Worm (Caenorhabditis elegans): ENCODE measurements around the gene C02F4.5.
A peak's percentile ranks its signal among the peaks of the same experiment; 100 is the strongest.

C02F4.5 gene

DNA sequence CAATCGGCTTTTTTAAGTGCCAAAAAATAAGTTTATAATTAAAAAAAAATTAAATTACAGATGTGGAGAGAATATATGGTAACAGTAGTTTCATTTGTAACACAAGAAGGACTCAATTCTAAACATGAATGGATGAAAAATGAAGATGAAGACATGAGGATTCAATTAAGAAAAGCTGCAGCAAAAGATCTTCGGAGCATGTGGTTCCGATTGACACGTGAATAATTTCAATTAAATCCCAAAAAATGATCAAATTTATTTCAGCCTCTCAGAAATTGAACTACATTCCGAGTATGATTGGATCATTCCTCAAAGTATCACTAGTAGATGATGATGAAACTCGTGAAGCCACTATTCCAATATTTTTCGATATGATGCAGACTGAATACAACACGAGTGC is 34.5 kb downstream of the C02F4.5 start:
- TF ChIP-seq unc-39 (tag; optimal IDR thresholded peaks at IDR 0.05) (no peak), hlh-1 (tag; optimal IDR thresholded peaks at IDR 0.05) (no peak)

DNA sequence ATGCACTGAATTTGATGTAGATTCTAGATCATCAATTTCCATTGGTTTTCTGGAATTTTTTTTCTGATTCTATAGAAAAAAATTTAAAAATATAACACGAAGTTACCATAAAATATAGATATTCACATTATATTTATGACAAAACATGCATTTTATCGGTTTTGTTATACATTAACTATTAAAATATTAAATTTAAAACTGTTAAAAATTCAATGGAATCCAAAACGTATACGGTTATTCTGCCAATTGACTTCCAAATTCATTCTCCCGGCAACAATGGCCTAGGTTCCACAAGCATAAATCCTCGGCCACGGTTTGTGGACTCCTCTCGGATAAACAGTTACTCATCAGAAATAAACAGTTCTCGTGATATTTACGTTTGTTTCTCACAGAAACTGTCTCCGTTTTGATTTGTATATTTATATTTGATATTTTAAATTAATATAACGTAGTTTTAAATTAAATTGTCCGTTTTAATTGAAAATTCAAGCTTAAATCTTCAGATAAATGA is 40.3 kb downstream of the C02F4.5 start, which contains the start of the genes F01D4.5 and ced-5:
F01D4.5 (minus strand) TSS at position 51 of the 511 bp plus-strand sequence.
ced-5 (plus strand) TSS at position 504 of the 511 bp plus-strand sequence.
- TF ChIP-seq lin-13 (tag; optimal IDR thresholded peaks at IDR 0.05) (peak; percentile 33), ces-1 (GFP tag; optimal IDR thresholded peaks at IDR 0.05) (peak; percentile 39), cnd-1 (tag; optimal IDR thresholded peaks at IDR 0.05) (peak; percentile 36), mab-5 (tag; optimal IDR thresholded peaks at IDR 0.05) (no peak), snpc-4 (tag; optimal IDR thresholded peaks at IDR 0.05) (no peak), ceh-83 (GFP tag; optimal IDR thresholded peaks at IDR 0.05) (no peak), M03D4.4 (tag; optimal IDR thresholded peaks at IDR 0.05) (peak; percentile 22), mep-1 (tag; optimal IDR thresholded peaks at IDR 0.05) (peak; percentile 24), sem-2 (GFP tag; optimal IDR thresholded peaks at IDR 0.05) (no peak), nhr-2 (tag; optimal IDR thresholded peaks at IDR 0.05) (no peak), pha-4 (tag; optimal IDR thresholded peaks at IDR 0.05) (peak; percentile 25), sptf-1 (tag; optimal IDR thresholded peaks at IDR 0.05) (peak; percentile 54)

DNA sequence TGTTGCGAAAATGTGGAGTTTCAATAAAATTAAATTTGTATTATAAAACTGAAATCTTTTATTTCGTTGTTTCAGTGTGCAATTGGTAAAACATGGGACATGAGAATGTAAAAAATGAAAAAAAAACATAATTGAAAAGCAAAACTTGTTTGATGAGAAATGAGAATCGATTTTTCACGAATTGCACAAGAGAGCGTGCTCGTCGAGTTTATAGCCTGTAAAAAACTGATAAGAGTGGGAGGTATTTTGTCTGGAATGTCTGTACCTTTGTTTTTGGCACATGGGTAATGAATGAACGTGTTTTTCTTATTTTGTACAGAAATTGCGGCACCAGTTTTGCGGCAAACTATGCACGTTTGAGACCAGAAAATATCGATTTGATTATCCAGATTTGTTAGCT is 41.4 kb downstream of the C02F4.5 start:
- TF ChIP-seq unc-62 (GFP tag; optimal IDR thresholded peaks at IDR 0.05): no peak
- TF ChIP-seq sem-2 (GFP tag; optimal IDR thresholded peaks at IDR 0.05): no peak
- no peak for TF ChIP-seq snpc-4 (tag; optimal IDR thresholded peaks at IDR 0.05)
- no peak for TF ChIP-seq ham-2 (GFP tag; optimal IDR thresholded peaks at IDR 0.05)
- no peak for TF ChIP-seq ceh-43 (GFP tag; optimal IDR thresholded peaks at IDR 0.05)
- TF ChIP-seq ces-1 (GFP tag; optimal IDR thresholded peaks at IDR 0.05): no peak
- no peak for TF ChIP-seq mls-2 (tag; optimal IDR thresholded peaks at IDR 0.05)
- TF ChIP-seq mep-1 (tag; optimal IDR thresholded peaks at IDR 0.05): no peak
- no peak for TF ChIP-seq lin-32 (GFP tag; optimal IDR thresholded peaks at IDR 0.05)
- TF ChIP-seq ceh-83 (GFP tag; optimal IDR thresholded peaks at IDR 0.05): no peak
- TF ChIP-seq flh-1 (GFP tag; optimal IDR thresholded peaks at IDR 0.05): no peak

- TF ChIP-seq sptf-1 (tag; optimal IDR thresholded peaks at IDR 0.05) (peak; percentile 21), nhr-12 (tag; optimal IDR thresholded peaks at IDR 0.05) (no peak), ztf-11 (tag; optimal IDR thresholded peaks at IDR 0.05) (no peak), ces-1 (GFP tag; optimal IDR thresholded peaks at IDR 0.05) (peak; percentile 88), M03D4.4 (tag; optimal IDR thresholded peaks at IDR 0.05) (no peak), ceh-39 (tag; optimal IDR thresholded peaks at IDR 0.05) (no peak)
These were observed 42.2 kb downstream of the C02F4.5 start, which contains the start of gene egl-21 for ce11 chrIV:10481695-10482094. egl-21 (minus strand) TSS chrIV:10481844.

ce11 chrIV:10475234-10475633 is 48.7 kb downstream of the C02F4.5 start:
- TF ChIP-seq pha-4 (tag; optimal IDR thresholded peaks at IDR 0.05): no peak
- no peak for TF ChIP-seq cnd-1 (tag; optimal IDR thresholded peaks at IDR 0.05)
- TF ChIP-seq elt-1 (tag; optimal IDR thresholded peaks at IDR 0.05; ENCODE audit: borderline replicate concordance, insufficient read depth): no peak
- TF ChIP-seq nhr-28 (tag; optimal IDR thresholded peaks at IDR 0.05): no peak
- TF ChIP-seq ceh-43 (GFP tag; optimal IDR thresholded peaks at IDR 0.05): no peak
- no peak for TF ChIP-seq drap-1 (GFP tag; optimal IDR thresholded peaks at IDR 0.05)
- no peak for TF ChIP-seq hlh-1 (tag; optimal IDR thresholded peaks at IDR 0.05)
- TF ChIP-seq mab-5 (tag; optimal IDR thresholded peaks at IDR 0.05): no peak
- no peak for TF ChIP-seq snpc-4 (tag; optimal IDR thresholded peaks at IDR 0.05)
- no peak for TF ChIP-seq ceh-39 (tag; optimal IDR thresholded peaks at IDR 0.05)
- no peak for TF ChIP-seq lin-13 (tag; optimal IDR thresholded peaks at IDR 0.05)

Data from whole organism, mixed stage, embryonic.